Worm (Caenorhabditis elegans) whole organism, L3 larva: ENCODE data around the gene kvs-5.

Experiments
- ceh-82 ChIP-seq: fragments of 150-350 bp; optimal IDR thresholded peaks from 2 replicates; lab custom pipeline; 2014; ENCODE audit warnings: missing biosample characterization, missing genetic modification characterization
- egl-27 ChIP-seq: sonication (generic microtip); optimal IDR thresholded peaks from 4 replicates; lab custom pipeline; 2017; ENCODE audit warnings: missing biosample characterization, missing genetic modification reagents, missing genetic modification characterization
- fos-1 ChIP-seq: fragments of 150-350 bp; optimal IDR thresholded peaks from 2 replicates; lab custom pipeline; 2014; ENCODE audit warnings: missing biosample characterization, missing genetic modification characterization
- snpc-4 ChIP-seq: fragments of 150-350 bp; optimal IDR thresholded peaks from 2 replicates; lab custom pipeline; 2014; ENCODE audit warnings: missing biosample characterization, missing genetic modification characterization
- unc-62 ChIP-seq: fragments of 150-350 bp; sonication (generic microtip); optimal IDR thresholded peaks from 4 replicates; lab custom pipeline; 2014; ENCODE audit warnings: missing biosample characterization, missing genetic modification reagents, missing genetic modification characterization

- TF ChIP-seq unc-62 (GFP tag; lab: Kevin White, UChicago) (no peak), fos-1 (tag; lab: Kevin White, UChicago) (no peak), egl-27 (no peak), ceh-82 (tag; lab: Kevin White, UChicago) (no peak), snpc-4 (tag; lab: Kevin White, UChicago) (no peak)
These were observed 9.8 kb downstream of the kvs-5 start for ce11 chrIV:746333-746732.
